Worm (Caenorhabditis elegans): Measurements from ENCODE around the gene Y46H3D.1.

Gene Y46H3D.1

ce11 chrV:1627269-1627668 is 15.0 kb upstream of the Y46H3D.1 start (continued):
- TF ChIP-seq lin-14 (GFP tag; optimal IDR thresholded peaks at IDR 0.05) = peak; percentile 95
- peak in 2 of 3 experiments; percentile 3 for TF ChIP-seq dpl-1 (GFP tag; optimal IDR thresholded peaks at IDR 0.05)
- peak in 1 of 6 experiments; percentile 26 for TF ChIP-seq elt-3 (tag; optimal IDR thresholded peaks at IDR 0.05)
- peak; percentile 53 for TF ChIP-seq ztf-4 (tag; optimal IDR thresholded peaks at IDR 0.05)
- TF ChIP-seq mdl-1 (tag; optimal IDR thresholded peaks at IDR 0.05) = peak in 1 of 2 experiments; percentile 49
- TF ChIP-seq skn-1 (tag; optimal IDR thresholded peaks at IDR 0.05) = peak; percentile 81
- peak in 1 of 2 experiments; percentile 57 for TF ChIP-seq lin-35 (GFP tag; optimal IDR thresholded peaks at IDR 0.05)
- peak; percentile 21; the same call in 1 of the 2 replicates for TF ChIP-seq nhr-19 (GFP tag; conservative IDR thresholded peaks at IDR 0.05)
- TF ChIP-seq mep-1 (tag; optimal IDR thresholded peaks at IDR 0.05) = peak; percentile 27
- peak; percentile 54 for TF ChIP-seq snu-23 (GFP tag; optimal IDR thresholded peaks at IDR 0.05)
- TF ChIP-seq F16B12.6 (tag; optimal IDR thresholded peaks at IDR 0.05) = no peak
- TF ChIP-seq nhr-76 (tag; optimal IDR thresholded peaks at IDR 0.05) = no peak
- peak; percentile 87 for TF ChIP-seq nhr-85 (tag)
- TF ChIP-seq ces-1 (GFP tag; optimal IDR thresholded peaks at IDR 0.05) = no peak
- peak; percentile 65 for TF ChIP-seq blmp-1 (tag; optimal IDR thresholded peaks at IDR 0.05)

- no peak for TF ChIP-seq egl-27 (tag; optimal IDR thresholded peaks at IDR 0.05)
- TF ChIP-seq elt-3 (tag; optimal IDR thresholded peaks at IDR 0.05) = no peak
- TF ChIP-seq xbp-1 (tag; optimal IDR thresholded peaks at IDR 0.05) = no peak
- TF ChIP-seq nhr-76 (tag; optimal IDR thresholded peaks at IDR 0.05) = no peak
- TF ChIP-seq fkh-10 (GFP tag; optimal IDR thresholded peaks at IDR 0.05) = no peak
- no peak for TF ChIP-seq tlp-1 (tag; optimal IDR thresholded peaks at IDR 0.05)
- TF ChIP-seq nhr-77 (tag; optimal IDR thresholded peaks at IDR 0.05) = peak; percentile 96
- TF ChIP-seq dsc-1 (tag; optimal IDR thresholded peaks at IDR 0.05) = no peak
- peak in 1 of 2 experiments; percentile 6 for TF ChIP-seq lin-35 (GFP tag; optimal IDR thresholded peaks at IDR 0.05)
- no peak for TF ChIP-seq lin-14 (GFP tag; optimal IDR thresholded peaks at IDR 0.05)
- no peak for TF ChIP-seq efl-3 (GFP tag; optimal IDR thresholded peaks at IDR 0.05)
- no peak for TF ChIP-seq zip-4 (GFP tag; optimal IDR thresholded peaks at IDR 0.05)
- TF ChIP-seq sptf-1 (tag; optimal IDR thresholded peaks at IDR 0.05) = no peak
- no peak for TF ChIP-seq lin-39 (tag; optimal IDR thresholded peaks at IDR 0.05)
- no peak for TF ChIP-seq mef-2 (tag; optimal IDR thresholded peaks at IDR 0.05)
- TF ChIP-seq jun-1 (tag; optimal IDR thresholded peaks at IDR 0.05) = no peak
- TF ChIP-seq hpl-2 (GFP tag; optimal IDR thresholded peaks at IDR 0.05) = no peak
- no peak for TF ChIP-seq swsn-7 (tag; optimal IDR thresholded peaks at IDR 0.05)
- no peak for TF ChIP-seq nhr-47 (tag; optimal IDR thresholded peaks at IDR 0.05)
- TF ChIP-seq grh-1 (GFP tag; IDR thresholded peaks at IDR 0.05) = no peak
- peak; percentile 31 for TF ChIP-seq nhr-71 (tag; optimal IDR thresholded peaks at IDR 0.05)
- no peak for TF ChIP-seq nhr-11 (tag; optimal IDR thresholded peaks at IDR 0.05)
- no peak for TF ChIP-seq nhr-19 (GFP tag; conservative IDR thresholded peaks at IDR 0.05)
- no peak for TF ChIP-seq lsy-2 (tag; optimal IDR thresholded peaks at IDR 0.05)
- TF ChIP-seq nhr-85 (tag) = peak; percentile 63
- peak; percentile 54 for TF ChIP-seq nhr-20 (tag; optimal IDR thresholded peaks at IDR 0.05)
- no peak for TF ChIP-seq ceh-90 (tag; optimal IDR thresholded peaks at IDR 0.05)
- no peak for TF ChIP-seq C04F5.9 (tag; optimal IDR thresholded peaks at IDR 0.05)
- TF ChIP-seq C34B4.2 (tag; optimal IDR thresholded peaks at IDR 0.05) = no peak
- no peak for TF ChIP-seq nhr-84 (tag; optimal IDR thresholded peaks at IDR 0.05)
- peak; percentile 18 for TF ChIP-seq blmp-1 (tag; optimal IDR thresholded peaks at IDR 0.05)
- no peak for TF ChIP-seq unc-62 (GFP tag; optimal IDR thresholded peaks at IDR 0.05)
- no peak for TF ChIP-seq nhr-90 (tag; optimal IDR thresholded peaks at IDR 0.05; ENCODE audit: poor library complexity)
- TF ChIP-seq snu-23 (GFP tag; optimal IDR thresholded peaks at IDR 0.05) = peak; percentile 29
- TF ChIP-seq aly-2 (tag; optimal IDR thresholded peaks at IDR 0.05) = no peak
Observed at ce11 chrV:1629329-1629728, 13.0 kb upstream of the Y46H3D.1 start, which contains the start of gene nhr-238. nhr-238 (minus strand) TSS chrV:1629432.
